Worm (Caenorhabditis elegans): ENCODE results near the gene F37A8.1.

Gene F37A8.1

DNA sequence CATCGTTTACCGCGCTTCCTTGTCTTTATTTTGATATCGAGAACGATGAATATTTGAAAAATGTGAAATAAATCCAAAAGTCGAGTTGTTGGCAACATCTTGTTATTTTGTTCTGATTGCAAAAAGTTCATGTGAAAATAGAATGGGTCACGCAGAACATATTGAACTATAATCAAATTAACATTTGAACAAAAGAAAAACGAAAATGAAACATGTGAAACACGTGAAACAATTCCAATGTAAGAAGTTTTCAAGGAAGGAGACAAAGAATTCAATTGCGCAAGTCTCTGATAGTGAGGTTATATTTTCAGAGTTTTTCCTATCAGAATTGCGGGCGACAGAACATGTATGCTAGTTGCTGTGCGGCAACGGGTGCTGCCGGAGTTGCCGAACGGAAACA is 3.2 kb downstream of the F37A8.1 start, which contains the start of gene F37A8.2:
TSS of gene F37A8.2 (minus strand) at position 101 of the 400 bp plus-strand sequence.
- TF ChIP-seq madf-9 (GFP tag; conservative IDR thresholded peaks at IDR 0.05) (no peak), ctbp-1 (GFP tag; IDR thresholded peaks at IDR 0.05) (no peak), unc-62 (GFP tag; optimal IDR thresholded peaks at IDR 0.05 in 1 of 2) (no peak), unc-62 (tag; optimal IDR thresholded peaks at IDR 0.05) (no peak), mxl-3 (GFP tag; optimal IDR thresholded peaks at IDR 0.05) (no peak), ama-1 (optimal IDR thresholded peaks at IDR 0.05) (no peak), dmd-9 (GFP tag; IDR thresholded peaks at IDR 0.05) (no peak), snpc-1.2 (GFP tag; IDR thresholded peaks at IDR 0.05) (no peak), mxl-2 (GFP tag; conservative IDR thresholded peaks at IDR 0.05) (no peak), lin-15B (tag; optimal IDR thresholded peaks at IDR 0.05) (no peak)

ce11 chrIII:3935808-3936207 is 7.6 kb downstream of the F37A8.1 start, which contains the start of gene npl-10:
Gene npl-10, minus strand, starts transcription at chrIII:3935908.
- no peak for TF ChIP-seq ZK546.5 (tag; optimal IDR thresholded peaks at IDR 0.05)

DNA sequence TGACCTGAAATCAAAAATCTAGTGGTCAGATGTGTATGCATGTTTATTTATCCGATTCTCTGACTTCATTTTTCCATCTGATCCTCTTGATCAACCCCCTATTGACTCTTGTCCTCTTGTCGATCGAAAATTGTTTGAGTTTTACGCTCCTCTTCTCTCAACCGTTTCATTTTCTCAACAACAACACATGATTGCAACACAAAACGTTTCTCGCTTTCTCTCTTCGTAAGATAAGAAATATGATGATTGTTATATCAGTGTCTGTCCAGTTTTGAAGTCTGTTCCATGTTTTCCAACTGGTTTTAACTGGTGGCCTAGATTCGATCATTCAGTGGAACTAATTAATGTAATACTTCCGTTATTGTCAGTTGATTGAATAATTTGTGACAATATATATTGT is 23.8 kb downstream of the F37A8.1 start:
- TF ChIP-seq nhr-111 (GFP tag; optimal IDR thresholded peaks at IDR 0.05) (no peak), aha-1 (tag) (peak; percentile 46), mdl-1 (tag; optimal IDR thresholded peaks at IDR 0.05) (peak in 1 of 2 experiments; percentile 75), hlh-30 (tag; optimal IDR thresholded peaks at IDR 0.05; ENCODE audit: insufficient read depth) (peak; percentile 81), lsy-2 (tag; optimal IDR thresholded peaks at IDR 0.05) (peak in 1 of 2 experiments; percentile 32), Y75B8A.6 (GFP tag; IDR thresholded peaks at IDR 0.05) (no peak), nhr-77 (tag; optimal IDR thresholded peaks at IDR 0.05) (peak; percentile 77), dve-1 (tag; optimal IDR thresholded peaks at IDR 0.05; ENCODE audit: insufficient read depth) (peak; percentile 9), Y48G9A.11 (GFP tag; IDR thresholded peaks at IDR 0.05) (no peak), nhr-48 (tag; optimal IDR thresholded peaks at IDR 0.05) (no peak), ceh-82 (tag; optimal IDR thresholded peaks at IDR 0.05) (no peak), ceh-44 (GFP tag; IDR thresholded peaks at IDR 0.05) (no peak), dmd-6 (GFP tag; IDR thresholded peaks at IDR 0.05) (no peak), pqm-1 (tag; optimal IDR thresholded peaks at IDR 0.05) (peak; percentile 62), nhr-11 (tag; optimal IDR thresholded peaks at IDR 0.05) (no peak), Y105C5A.15 (GFP tag; IDR thresholded peaks at IDR 0.05) (no peak), F37D6.2 (tag; optimal IDR thresholded peaks at IDR 0.05) (no peak), nhr-28 (tag; optimal IDR thresholded peaks at IDR 0.05) (peak; percentile 88), daf-16 (GFP tag; optimal IDR thresholded peaks at IDR 0.05) (peak in 1 of 2 experiments; percentile 51), daf-16 (tag; optimal IDR thresholded peaks at IDR 0.05) (peak; percentile 59), unc-62 (GFP tag; optimal IDR thresholded peaks at IDR 0.05 in 1 of 2) (peak in 1 of 2 experiments; percentile 90), unc-62 (tag; optimal IDR thresholded peaks at IDR 0.05) (no peak), daf-8 (GFP tag; IDR thresholded peaks at IDR 0.05) (no peak)

DNA sequence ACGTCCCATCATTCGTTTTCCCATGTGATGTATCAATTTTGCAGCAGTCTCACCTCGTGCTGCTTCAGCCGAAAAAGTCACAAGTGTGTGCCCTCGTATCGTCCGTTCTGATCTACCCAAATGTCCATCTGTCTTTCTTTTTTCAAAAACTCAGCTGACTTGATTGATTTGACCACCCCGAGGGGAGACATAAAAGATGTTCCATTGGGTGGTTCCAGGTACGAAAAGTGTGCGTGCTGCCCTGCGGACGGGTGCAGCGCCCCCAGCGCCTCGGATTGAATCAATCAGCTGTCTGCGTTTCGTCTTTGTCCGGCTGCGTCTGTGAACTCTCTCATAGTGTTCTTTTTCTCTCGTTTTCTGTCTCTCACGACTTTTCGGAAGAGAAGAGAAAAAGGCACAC is 25.0 kb downstream of the F37A8.1 start:
- TF ChIP-seq set-16 (GFP tag; IDR thresholded peaks at IDR 0.05), result peak; percentile 74; the same call in 1 of the 2 replicates
- no peak for TF ChIP-seq dmd-9 (GFP tag; IDR thresholded peaks at IDR 0.05)
- peak; percentile 42 to 87 for TF ChIP-seq mdl-1 (tag; optimal IDR thresholded peaks at IDR 0.05)
- TF ChIP-seq nhr-6 (tag; optimal IDR thresholded peaks at IDR 0.05), result peak; percentile 24
- no peak for TF ChIP-seq arid-1 (GFP tag; conservative IDR thresholded peaks at IDR 0.05)
- TF ChIP-seq nhr-77 (tag; optimal IDR thresholded peaks at IDR 0.05), result peak; percentile 57
- TF ChIP-seq zag-1 (tag; optimal IDR thresholded peaks at IDR 0.05), result no peak
- peak; percentile 63 for TF ChIP-seq lin-39 (tag; optimal IDR thresholded peaks at IDR 0.05)
- peak; percentile 69 for TF ChIP-seq dmd-6 (GFP tag; IDR thresholded peaks at IDR 0.05)
- peak; percentile 20 for TF ChIP-seq rbr-2 (tag; optimal IDR thresholded peaks at IDR 0.05)
- TF ChIP-seq zip-2 (tag; optimal IDR thresholded peaks at IDR 0.05), result no peak
- 0 out of 2 replicates have a peak, but pooled peaks have one; percentile 33 for TF ChIP-seq madf-9 (GFP tag; conservative IDR thresholded peaks at IDR 0.05)
- TF ChIP-seq hif-1 (tag; optimal IDR thresholded peaks at IDR 0.05), result peak in 1 of 2 experiments; percentile 80
- no peak for TF ChIP-seq Y5F2A.4 (GFP tag; optimal IDR thresholded peaks at IDR 0.05)
- TF ChIP-seq skn-1 (tag; optimal IDR thresholded peaks at IDR 0.05), result no peak
- TF ChIP-seq ctbp-1 (GFP tag; IDR thresholded peaks at IDR 0.05), result peak; percentile 47; the same call in 1 of the 2 replicates
- peak; percentile 81 for TF ChIP-seq ceh-20 (GFP tag; IDR thresholded peaks at IDR 0.05)
- peak; percentile 1 to 65 for TF ChIP-seq lsy-2 (tag; optimal IDR thresholded peaks at IDR 0.05)
- 0 out of 4 replicates have a peak, but pooled peaks of 1 of the 2 experiments have one; percentile 49 for TF ChIP-seq madf-5 (GFP tag; IDR thresholded peaks at IDR 0.05)
- TF ChIP-seq F37D6.2 (tag; optimal IDR thresholded peaks at IDR 0.05), result peak; percentile 9
- peak; percentile 72 for TF ChIP-seq dve-1 (tag; optimal IDR thresholded peaks at IDR 0.05; ENCODE audit: insufficient read depth)
- peak; percentile 75 for TF ChIP-seq mxl-3 (GFP tag; optimal IDR thresholded peaks at IDR 0.05)
- TF ChIP-seq cey-2 (tag; optimal IDR thresholded peaks at IDR 0.05; ENCODE audit: borderline replicate concordance, insufficient read depth), result peak; percentile 25
- no peak for TF ChIP-seq nhr-237 (tag; optimal IDR thresholded peaks at IDR 0.05)

All from whole organism, L4 larva.